Fruit fly (Drosophila melanogaster) whole organism, embryonic: ENCODE results near the gene Hasp.

Experiments used
- Awh ChIP-seq: fragments of 200-800 bp; sonication (Bioruptor generic); IDR thresholded peaks from 2 replicates; pipeline ENCODE4, ENCODE4 v1.3.6; 2022; ENCODE audit warnings: missing biosample characterization, missing genetic modification characterization
- B-H2 ChIP-seq: fragments of 200-800 bp; sonication (Bioruptor generic); optimal IDR thresholded peaks from 2 replicates; lab custom pipeline; 2018; ENCODE audit warnings: missing biosample characterization, mild to moderate bottlenecking, missing genetic modification characterization
- CG12391 ChIP-seq: fragments of 200-800 bp; sonication (Bioruptor generic); optimal IDR thresholded peaks from 3 replicates; lab custom pipeline; 2018; ENCODE audit warnings: missing biosample characterization, mild to moderate bottlenecking, missing genetic modification characterization, moderate library complexity
- CG13424 ChIP-seq: fragments of 200-800 bp; sonication (Bioruptor generic); optimal IDR thresholded peaks from 2 replicates; lab custom pipeline; 2019; ENCODE audit warnings: missing biosample characterization, mild to moderate bottlenecking, missing genetic modification characterization, moderate library complexity
- CG13775 ChIP-seq: fragments of 200-800 bp; sonication (Bioruptor generic); optimal IDR thresholded peaks from 3 replicates; lab custom pipeline; 2017; ENCODE audit warnings: missing biosample characterization, mild to moderate bottlenecking, missing genetic modification characterization
- CG14860 ChIP-seq: fragments of 200-800 bp; sonication (Bioruptor generic); IDR thresholded peaks from 3 replicates; pipeline ENCODE4 v1.3.6; 2022; ENCODE audit warnings: missing biosample characterization, missing genetic modification characterization; ENCODE audit not compliant: partially characterized antibody
- CG15011 ChIP-seq: fragments of 200-800 bp; sonication (Bioruptor generic); optimal IDR thresholded peaks from 3 replicates; lab custom pipeline; 2018; ENCODE audit warnings: missing biosample characterization, mild to moderate bottlenecking, missing genetic modification characterization
- CG15073 ChIP-seq: fragments of 200-800 bp; sonication (Bioruptor generic); optimal IDR thresholded peaks from 2 replicates; lab custom pipeline; 2016; ENCODE audit warnings: missing biosample characterization, missing genetic modification characterization
- CG1647 ChIP-seq: fragments of 200-800 bp; sonication (Bioruptor generic); optimal IDR thresholded peaks from 3 replicates; lab custom pipeline; 2016; ENCODE audit warnings: missing biosample characterization, missing genetic modification characterization
- CG16863 ChIP-seq: fragments of 200-800 bp; sonication (Bioruptor generic); optimal IDR thresholded peaks from 3 replicates; lab custom pipeline; 2016; ENCODE audit warnings: missing biosample characterization, missing genetic modification characterization
- CG2889 ChIP-seq: fragments of 200-800 bp; sonication (Bioruptor generic); IDR thresholded peaks from 3 replicates; pipeline ENCODE4 v1.3.6; 2022; ENCODE audit warnings: missing biosample characterization, missing genetic modification characterization
- CG34224 ChIP-seq: fragments of 200-800 bp; sonication (Bioruptor generic); IDR thresholded peaks from 3 replicates; pipeline ENCODE4 v1.3.6; 2022; ENCODE audit warnings: missing biosample characterization, missing genetic modification characterization; ENCODE audit not compliant: partially characterized antibody
- CG3838 ChIP-seq: fragments of 200-800 bp; sonication (Bioruptor generic); optimal IDR thresholded peaks from 3 replicates; lab custom pipeline; 2016; ENCODE audit warnings: missing biosample characterization, missing genetic modification characterization
- CG42726 ChIP-seq: fragments of 200-800 bp; sonication (Bioruptor generic); IDR thresholded peaks from 2 replicates; pipeline ENCODE4 v1.3.6; 2022; ENCODE audit warnings: missing biosample characterization, missing genetic modification characterization; ENCODE audit not compliant: partially characterized antibody
- CG5245 ChIP-seq: fragments of 200-800 bp; sonication (Bioruptor generic); optimal IDR thresholded peaks from 3 replicates; lab custom pipeline; 2016; ENCODE audit warnings: missing biosample characterization, missing genetic modification characterization
- CG6654 ChIP-seq: fragments of 200-800 bp; sonication (Bioruptor generic); optimal IDR thresholded peaks from 2 replicates; lab custom pipeline; 2017; ENCODE audit warnings: missing biosample characterization, mild to moderate bottlenecking, missing genetic modification characterization
- CG6813 ChIP-seq: fragments of 200-800 bp; sonication (Bioruptor generic); optimal IDR thresholded peaks from 2 replicates; lab custom pipeline; 2017; ENCODE audit warnings: missing biosample characterization, missing genetic modification characterization, mild to moderate bottlenecking, moderate library complexity, missing genetic modification reagents
- CG7357 ChIP-seq: fragments of 200-800 bp; sonication (Bioruptor generic); IDR thresholded peaks from 3 replicates; pipeline ENCODE4 v1.3.6; 2022; ENCODE audit warnings: missing biosample characterization, missing genetic modification characterization
- CG7556 ChIP-seq: fragments of 200-800 bp; sonication (Bioruptor generic); optimal IDR thresholded peaks from 2 replicates; lab custom pipeline; 2017; ENCODE audit warnings: missing biosample characterization, mild to moderate bottlenecking, missing genetic modification characterization
- CG7786 ChIP-seq: fragments of 200-800 bp; sonication (Bioruptor generic); optimal IDR thresholded peaks from 2 replicates; lab custom pipeline; 2016; ENCODE audit warnings: missing biosample characterization, missing genetic modification characterization
- CG9727 ChIP-seq: fragments of 200-800 bp; sonication (Bioruptor generic); optimal IDR thresholded peaks from 3 replicates; lab custom pipeline; 2017; ENCODE audit warnings: missing biosample characterization, mild to moderate bottlenecking, missing genetic modification characterization
- D19A ChIP-seq: fragments of 200-800 bp; optimal IDR thresholded peaks from 3 replicates; lab custom pipeline; 2019; ENCODE audit warnings: missing biosample characterization, mild to moderate bottlenecking, missing genetic modification characterization, moderate library complexity
- D19B ChIP-seq: fragments of 200-800 bp; sonication (Bioruptor generic); optimal IDR thresholded peaks from 2 replicates; lab custom pipeline; 2017; ENCODE audit warnings: missing biosample characterization, mild to moderate bottlenecking, missing genetic modification characterization
- Dp ChIP-seq: fragments of 200-800 bp; sonication (Bioruptor generic); optimal IDR thresholded peaks from 2 replicates; lab custom pipeline; 2018; ENCODE audit warnings: missing biosample characterization, mild to moderate bottlenecking, missing genetic modification characterization, moderate library complexity
- Eip74EF ChIP-seq, 2 experiments: fragments of 200-800 bp in 1 of 2; fragments of >200 bp in 1 of 2; sonication (Bioruptor generic) in 1 of 2; optimal IDR thresholded peaks; 2 replicates each; lab custom pipeline; 2017 to 2019; ENCODE audit warnings: missing biosample characterization in 2 of 2, missing genetic modification characterization in 2 of 2, mild to moderate bottlenecking in 1 of 2, moderate library complexity in 1 of 2
- Gsc ChIP-seq: fragments of 200-800 bp; sonication (Bioruptor generic); IDR thresholded peaks from 2 replicates; pipeline ENCODE4 v1.3.6; 2022; ENCODE audit warnings: missing biosample characterization, missing genetic modification characterization
- Hey ChIP-seq: fragments of 200-800 bp; sonication (Bioruptor generic); optimal IDR thresholded peaks from 3 replicates; lab custom pipeline; 2018; ENCODE audit warnings: missing biosample characterization, mild to moderate bottlenecking, missing genetic modification characterization
- Lim3 ChIP-seq: fragments of 200-800 bp; sonication (Bioruptor generic); IDR thresholded peaks from 2 replicates; pipeline ENCODE4 v1.3.6; 2022; ENCODE audit warnings: missing biosample characterization, missing genetic modification characterization
- Mes4 ChIP-seq: fragments of 200-800 bp; sonication (Bioruptor generic); optimal IDR thresholded peaks from 2 replicates; lab custom pipeline; 2016; ENCODE audit warnings: missing biosample characterization, missing genetic modification characterization
- Neu2 ChIP-seq: fragments of 200-800 bp; sonication (Bioruptor generic); optimal IDR thresholded peaks from 3 replicates; lab custom pipeline; 2016; ENCODE audit warnings: missing biosample characterization, missing genetic modification characterization, borderline replicate concordance
- Ravus ChIP-seq: fragments of 200-800 bp; sonication (Bioruptor generic); IDR thresholded peaks from 2 replicates; pipeline ENCODE4 v1.3.6; 2022; ENCODE audit warnings: missing biosample characterization, missing genetic modification characterization
- Sry-β ChIP-seq: fragments of 200-800 bp; sonication (Bioruptor generic); optimal IDR thresholded peaks from 2 replicates; lab custom pipeline; 2018; ENCODE audit warnings: missing biosample characterization, mild to moderate bottlenecking, missing genetic modification characterization, moderate library complexity
- Stat92E ChIP-seq, 3 experiments: fragments of >200 bp in 2 of 3; fragments of 200-800 bp in 1 of 3; sonication (Bioruptor generic) in 1 of 3; optimal IDR thresholded peaks; 2 replicates each; lab custom pipeline; 2017 to 2019; ENCODE audit warnings: missing biosample characterization in 3 of 3, missing genetic modification characterization in 3 of 3, mild to moderate bottlenecking in 1 of 3, moderate library complexity in 1 of 3
- Xrp1 ChIP-seq: fragments of 200-800 bp; sonication (Bioruptor generic); IDR thresholded peaks from 2 replicates; pipeline ENCODE4 v1.3.6; 2022; ENCODE audit warnings: missing biosample characterization, missing genetic modification characterization
- ab ChIP-seq: fragments of 200-800 bp; sonication (Bioruptor generic); optimal IDR thresholded peaks from 2 replicates; lab custom pipeline; 2016; ENCODE audit warnings: missing biosample characterization, missing genetic modification characterization
- eve ChIP-seq, 2 experiments: fragments of >200 bp; optimal IDR thresholded peaks; 2 replicates each; lab custom pipeline; 2017; ENCODE audit warnings: missing biosample characterization in 2 of 2, missing genetic modification characterization in 2 of 2
- exex ChIP-seq: fragments of 200-800 bp; sonication (Bioruptor generic); optimal IDR thresholded peaks from 4 replicates; lab custom pipeline; 2018; ENCODE audit warnings: missing biosample characterization, mild to moderate bottlenecking, missing genetic modification characterization, moderate library complexity
- fu2 ChIP-seq: fragments of 200-800 bp; sonication (Bioruptor generic); optimal IDR thresholded peaks from 2 replicates; lab custom pipeline; 2016; ENCODE audit warnings: missing biosample characterization, missing genetic modification characterization
- h ChIP-seq: fragments of >200 bp; optimal IDR thresholded peaks from 2 replicates; lab custom pipeline; 2017
- her ChIP-seq: fragments of 200-800 bp; sonication (Bioruptor generic); optimal IDR thresholded peaks from 2 replicates; lab custom pipeline; 2016; ENCODE audit warnings: missing biosample characterization, missing genetic modification characterization
- jigr1 ChIP-seq: fragments of 200-800 bp; sonication (Bioruptor generic); IDR thresholded peaks from 3 replicates; pipeline ENCODE4 v1.3.6; 2022; ENCODE audit warnings: missing biosample characterization, missing genetic modification characterization
- kah ChIP-seq: fragments of 200-800 bp; sonication (Bioruptor generic); optimal IDR thresholded peaks from 2 replicates; lab custom pipeline; 2018; ENCODE audit warnings: missing biosample characterization, mild to moderate bottlenecking, missing genetic modification characterization
- mam ChIP-seq: fragments of 200-800 bp; sonication (Bioruptor generic); optimal IDR thresholded peaks from 3 replicates; lab custom pipeline; 2016; ENCODE audit warnings: missing biosample characterization, missing genetic modification characterization
- nmo ChIP-seq: fragments of 200-800 bp; sonication (Bioruptor generic); optimal IDR thresholded peaks from 2 replicates; lab custom pipeline; 2018; ENCODE audit warnings: missing biosample characterization, mild to moderate bottlenecking, missing genetic modification characterization, moderate library complexity
- oc ChIP-seq: fragments of 200-800 bp; sonication (Bioruptor generic); optimal IDR thresholded peaks from 2 replicates; lab custom pipeline; 2018; ENCODE audit warnings: missing biosample characterization, mild to moderate bottlenecking, missing genetic modification characterization, moderate library complexity
- pb ChIP-seq: fragments of 200-800 bp; sonication (Bioruptor generic); optimal IDR thresholded peaks from 3 replicates; lab custom pipeline; 2016; ENCODE audit warnings: missing biosample characterization, missing genetic modification characterization
- pzg ChIP-seq: fragments of 200-800 bp; sonication (Bioruptor generic); optimal IDR thresholded peaks from 3 replicates; lab custom pipeline; 2018; ENCODE audit warnings: missing biosample characterization, mild to moderate bottlenecking, missing genetic modification characterization, moderate library complexity
- schlank ChIP-seq: fragments of 200-800 bp; sonication (Bioruptor generic); optimal IDR thresholded peaks from 2 replicates; lab custom pipeline; 2018; ENCODE audit warnings: missing biosample characterization, mild to moderate bottlenecking, missing genetic modification characterization
- sd ChIP-seq: fragments of 200-800 bp; sonication (Bioruptor generic); optimal IDR thresholded peaks from 3 replicates; lab custom pipeline; 2018; ENCODE audit warnings: missing biosample characterization, mild to moderate bottlenecking, missing genetic modification characterization, moderate library complexity
- stwl ChIP-seq: fragments of 200-800 bp; sonication (Bioruptor generic); optimal IDR thresholded peaks from 3 replicates; lab custom pipeline; 2018; ENCODE audit warnings: missing biosample characterization, mild to moderate bottlenecking, missing genetic modification characterization, moderate library complexity

The Hasp gene

dm6 chr2L:19565233-19565898 lies 48.4 kb upstream of the Hasp start, which contains the start of gene CG13077 (continued):
- TF ChIP-seq B-H2 (GFP tag; lab: Kevin White, UChicago) (no peak), Ravus (GFP tag; lab: Robert Waterston, UW) (no peak), her (GFP tag; lab: Kevin White, UChicago) (no peak), mam (no peak), CG1647 (no peak), CG2889 (GFP tag; lab: Robert Waterston, UW) (no peak), ab (GFP tag; lab: Kevin White, UChicago) (no peak), Lim3 (GFP tag; lab: Robert Waterston, UW) (no peak), Stat92E (GFP tag; optimal IDR thresholded peaks at IDR 0.05; lab: Kevin White, UChicago) (no peak), CG16863 (GFP tag; lab: Kevin White, UChicago) (no peak), Eip74EF (GFP tag; optimal IDR thresholded peaks at IDR 0.05; lab: Kevin White, UChicago) (no peak), Hey (no peak), CG15011 (GFP tag; lab: Kevin White, UChicago) (no peak), CG9727 (no peak), CG6813 (GFP tag; lab: Kevin White, UChicago) (no peak), oc (tag; lab: Kevin White, UChicago) (no peak), CG7556 (GFP tag; lab: Kevin White, UChicago) (no peak), jigr1 (GFP tag; lab: Robert Waterston, UW) (no peak), CG15073 (no peak), Gsc (no peak), exex (tag; lab: Kevin White, UChicago) (no peak), nmo (peak; percentile 7), CG5245 (GFP tag; lab: Kevin White, UChicago) (no peak), Xrp1 (GFP tag; lab: Robert Waterston, UW) (no peak), h (no peak), CG12391 (no peak), sd (tag; lab: Kevin White, UChicago) (no peak), CG14860 (GFP tag; lab: Robert Waterston, UW) (0 out of 3 replicates have a peak, but pooled peaks have one; percentile 46), CG13424 (tag; lab: Kevin White, UChicago) (no peak), schlank (tag; lab: Kevin White, UChicago) (no peak), pb (GFP tag; lab: Kevin White, UChicago) (no peak), CG3838 (GFP tag; lab: Kevin White, UChicago) (no peak), CG7786 (GFP tag; lab: Kevin White, UChicago) (no peak), Dp (GFP tag; lab: Kevin White, UChicago) (peak; percentile 71), D19A (tag; lab: Kevin White, UChicago) (no peak), D19B (GFP tag; lab: Kevin White, UChicago) (no peak), Awh (GFP tag; lab: Robert Waterston, UW) (no peak), Mes4 (GFP tag; lab: Kevin White, UChicago) (no peak), Sry-β (GFP tag; lab: Kevin White, UChicago) (peak; percentile 84), pzg (peak; percentile 9), fu2 (GFP tag; lab: Kevin White, UChicago) (no peak), CG6654 (GFP tag; lab: Kevin White, UChicago) (no peak), Neu2 (GFP tag; lab: Kevin White, UChicago) (no peak), kah (GFP tag; lab: Kevin White, UChicago) (no peak), stwl (tag; lab: Kevin White, UChicago) (peak; percentile 99), CG42726 (no peak), CG7357 (GFP tag; lab: Robert Waterston, UW) (no peak), CG13775 (no peak), CG34224 (GFP tag; lab: Robert Waterston, UW) (peak; percentile 48; the same call in 1 of the 3 replicates), eve (GFP tag; optimal IDR thresholded peaks at IDR 0.05; lab: Kevin White, UChicago) (no peak)
